Fruit fly (Drosophila melanogaster): ENCODE results near the gene CG11841.

The CG11841 gene

DNA sequence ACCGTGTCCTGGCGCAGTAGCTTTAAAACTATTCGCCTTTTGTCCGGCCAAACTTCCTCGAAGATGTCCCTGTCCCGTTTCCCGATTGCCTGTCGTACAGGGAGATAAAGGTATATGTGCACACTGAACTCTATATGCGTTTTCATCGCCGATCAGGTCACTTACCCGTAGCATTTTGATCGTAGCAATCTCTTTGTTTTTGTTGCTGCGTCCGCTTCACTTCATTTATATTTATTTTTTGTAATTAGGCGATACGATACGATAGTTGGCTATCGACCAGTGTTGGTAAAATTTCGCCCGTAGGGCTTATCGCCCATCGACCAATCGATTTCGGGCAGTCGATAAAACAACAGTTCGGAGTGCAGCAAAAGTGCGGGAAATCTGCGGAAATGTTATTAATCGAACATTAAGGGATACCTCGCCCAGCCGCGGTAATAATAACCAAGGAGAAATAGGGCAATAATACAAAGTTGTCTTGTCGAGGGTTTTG lies 11.9 kb downstream of the CG11841 start, which contains the start of the genes Cul5 and Bicra (continued):
- no peak for TF ChIP-seq CG12236 (GFP tag; optimal IDR thresholded peaks at IDR 0.05)
- TF ChIP-seq az2 (GFP tag; optimal IDR thresholded peaks at IDR 0.05): no peak
- no peak for TF ChIP-seq HLHmδ (GFP tag; optimal IDR thresholded peaks at IDR 0.05)
- no peak for TF ChIP-seq Nf-YB (GFP tag; optimal IDR thresholded peaks at IDR 0.05)
- TF ChIP-seq ac (GFP tag; optimal IDR thresholded peaks at IDR 0.05): no peak
- peak; percentile 22 for TF ChIP-seq zen (tag; optimal IDR thresholded peaks at IDR 0.05)
- TF ChIP-seq mirr (GFP tag; optimal IDR thresholded peaks at IDR 0.05): peak; percentile 4
- no peak for TF ChIP-seq CG2202 (tag; optimal IDR thresholded peaks at IDR 0.05)
- TF ChIP-seq nom (GFP tag; optimal IDR thresholded peaks at IDR 0.05): peak; percentile 43
- no peak for TF ChIP-seq B-H1 (GFP tag; IDR thresholded peaks at IDR 0.05)
- TF ChIP-seq gem (tag; optimal IDR thresholded peaks at IDR 0.05): no peak
- no peak for TF ChIP-seq CG15269 (tag; optimal IDR thresholded peaks at IDR 0.05)
- TF ChIP-seq h (optimal IDR thresholded peaks at IDR 0.05): no peak
- peak; percentile 48 for TF ChIP-seq CG12659 (GFP tag; optimal IDR thresholded peaks at IDR 0.05)
- no peak for TF ChIP-seq CG4854 (GFP tag; optimal IDR thresholded peaks at IDR 0.05)
- TF ChIP-seq MBD-R2 (GFP tag; IDR thresholded peaks at IDR 0.05): peak; percentile 61
- TF ChIP-seq CG1529 (GFP tag; optimal IDR thresholded peaks at IDR 0.05): no peak
- TF ChIP-seq Antp (GFP tag; optimal IDR thresholded peaks at IDR 0.05): peak; percentile 3
- TF ChIP-seq Dbx (GFP tag; IDR thresholded peaks at IDR 0.05): no peak
- no peak for TF ChIP-seq gsb (GFP tag; IDR thresholded peaks at IDR 0.05)
- peak; percentile 92 for TF ChIP-seq CG7963 (GFP tag; IDR thresholded peaks at IDR 0.05; ENCODE audit: partially characterized antibody)
- no peak for TF ChIP-seq fu2 (GFP tag; optimal IDR thresholded peaks at IDR 0.05)
- TF ChIP-seq Lhr (GFP tag; optimal IDR thresholded peaks at IDR 0.05): no peak
- no peak for TF ChIP-seq CG10959 (GFP tag; IDR thresholded peaks at IDR 0.05)
- no peak; the same call in 1 of the 2 replicates for TF ChIP-seq onecut (GFP tag; IDR thresholded peaks at IDR 0.05)
- TF ChIP-seq Dp (GFP tag; optimal IDR thresholded peaks at IDR 0.05): peak; percentile 63
- no peak for TF ChIP-seq crc (GFP tag; optimal IDR thresholded peaks at IDR 0.05)
- no peak for TF ChIP-seq pros (GFP tag; optimal IDR thresholded peaks at IDR 0.05)
- no peak for TF ChIP-seq CG2199 (GFP tag; IDR thresholded peaks at IDR 0.05)
- TF ChIP-seq CG3995 (GFP tag; optimal IDR thresholded peaks at IDR 0.05): no peak
- TF ChIP-seq CG11456 (GFP tag; IDR thresholded peaks at IDR 0.05): peak; percentile 3; the same call in 1 of the 3 replicates
- no peak for TF ChIP-seq Mad (GFP tag; optimal IDR thresholded peaks at IDR 0.05)
- TF ChIP-seq her (GFP tag; optimal IDR thresholded peaks at IDR 0.05): peak; percentile 4
- no peak for TF ChIP-seq CG15696 (tag; optimal IDR thresholded peaks at IDR 0.05)
- no peak for TF ChIP-seq sr (GFP tag; IDR thresholded peaks at IDR 0.05)
- TF ChIP-seq CG6791 (GFP tag; IDR thresholded peaks at IDR 0.05; ENCODE audit: partially characterized antibody): peak; percentile 92
- TF ChIP-seq fd96Cb (tag; optimal IDR thresholded peaks at IDR 0.05): no peak
- peak in 1 of 3 experiments; percentile 61 for TF ChIP-seq Stat92E (GFP tag; optimal IDR thresholded peaks at IDR 0.05)
- TF ChIP-seq Sin3A (optimal IDR thresholded peaks at IDR 0.05): peak; percentile 84
- no peak for TF ChIP-seq peb (GFP tag; IDR thresholded peaks at IDR 0.05)
- TF ChIP-seq wek (GFP tag; optimal IDR thresholded peaks at IDR 0.05): peak; percentile 48
- TF ChIP-seq Myb (GFP tag; optimal IDR thresholded peaks at IDR 0.05): peak; percentile 26
- TF ChIP-seq stwl (tag; optimal IDR thresholded peaks at IDR 0.05): peak; percentile 72
- TF ChIP-seq bcd (GFP tag; optimal IDR thresholded peaks at IDR 0.05): no peak
- TF ChIP-seq gro (GFP tag; optimal IDR thresholded peaks at IDR 0.05): peak; percentile 76
- TF ChIP-seq ato (GFP tag; IDR thresholded peaks at IDR 0.05; ENCODE audit: partially characterized antibody): peak; percentile 96
- TF ChIP-seq CG15601 (tag; optimal IDR thresholded peaks at IDR 0.05): no peak
- peak; percentile 16 for TF ChIP-seq Ets97D (GFP tag; optimal IDR thresholded peaks at IDR 0.05)
- peak; percentile 7 for TF ChIP-seq trem (tag; optimal IDR thresholded peaks at IDR 0.05)
- TF ChIP-seq BEAF-32 (GFP tag; optimal IDR thresholded peaks at IDR 0.05): peak; percentile 87
- peak; percentile 95 for TF ChIP-seq amos (GFP tag; IDR thresholded peaks at IDR 0.05; ENCODE audit: partially characterized antibody)
